Worm (Caenorhabditis elegans) whole organism, midembryonic: ENCODE measurements around the gene srd-46.

Source experiments
- T22C8.4 ChIP-seq: fragments of 200-800 bp; sonication (Bioruptor generic); IDR thresholded peaks from 2 replicates; pipeline ENCODE4 v1.3.6; 2022; ENCODE audit warnings: missing genetic modification characterization, missing compliant biosample characterization
- flt-1 ChIP-seq: fragments of 200-800 bp; sonication (Bioruptor generic); IDR thresholded peaks from 2 replicates; pipeline ENCODE4 v1.3.6; 2022; ENCODE audit warnings: missing genetic modification characterization, missing compliant biosample characterization
- med-1 ChIP-seq: sonication (generic microtip); optimal IDR thresholded peaks from 2 replicates; lab custom pipeline; 2017; ENCODE audit warnings: missing genetic modification characterization, mild to moderate bottlenecking, missing compliant biosample characterization, antibody characterized with exemption, missing genetic modification reagents; ENCODE audit not compliant: insufficient read depth
- ref-1 ChIP-seq: fragments of 200-800 bp; sonication (Bioruptor generic); conservative IDR thresholded peaks from 2 replicates; pipeline ENCODE4 v1.3.6; 2022; ENCODE audit warnings: missing genetic modification reagents, missing genetic modification characterization, missing compliant biosample characterization
- tab-1 ChIP-seq: fragments of 200-800 bp; sonication (Bioruptor generic); IDR thresholded peaks from 2 replicates; pipeline ENCODE4 v1.3.6; 2022; ENCODE audit warnings: missing genetic modification characterization, missing compliant biosample characterization
- ztf-23 ChIP-seq: fragments of 200-800 bp; sonication (Bioruptor generic); IDR thresholded peaks from 2 replicates; pipeline ENCODE4 v1.3.6; 2022; ENCODE audit warnings: missing genetic modification reagents, missing genetic modification characterization, missing compliant biosample characterization

- TF ChIP-seq flt-1 (no peak), ztf-23 (GFP tag; lab: Robert Waterston, UW) (no peak), tab-1 (no peak), T22C8.4 (GFP tag; lab: Robert Waterston, UW) (no peak), med-1 (GFP tag; lab: Kevin White, UChicago) (no peak), ref-1 (GFP tag; lab: Robert Waterston, UW) (no peak)
Measured at ce11 chrX:12299834-12300233, 32.1 kb upstream of the srd-46 start, which contains the start of gene W06D11.5.
